Worm (Caenorhabditis elegans) whole organism, young adult: ENCODE results near the gene gpb-1.
A peak's percentile ranks its signal among the peaks of the same experiment; 100 is the strongest.

ENCODE experiments used
- ama-1 ChIP-seq, 3 experiments: fragments of 150-350 bp in 1 of 3; sonication (generic microtip) in 2 of 3; optimal IDR thresholded peaks; 2 replicates each; lab custom pipeline; 2014 to 2018; ENCODE audit warnings: missing biosample characterization in 2 of 3, missing genetic modification characterization in 2 of 3, missing genetic modification reagents in 2 of 3
- cebp-1 ChIP-seq, 2 experiments: fragments of 200-800 bp in 1 of 2; sonication (Bioruptor generic) in 1 of 2; sonication (generic microtip) in 1 of 2; IDR thresholded peaks in 1 of 2; optimal IDR thresholded peaks in 1 of 2; 2 replicates each; pipeline versions ENCODE4 v1.3.6 to Lab custom; 2017 to 2022; ENCODE audit warnings: missing compliant biosample characterization in 2 of 2, missing genetic modification characterization in 2 of 2, mild to moderate bottlenecking in 1 of 2, missing genetic modification reagents in 1 of 2, moderate library complexity in 1 of 2
- dox-1 ChIP-seq: fragments of 200-800 bp; sonication (Bioruptor generic); IDR thresholded peaks from 2 replicates; pipeline ENCODE4 v1.3.6; 2022; ENCODE audit warnings: missing genetic modification reagents, missing genetic modification characterization, missing compliant biosample characterization
- efl-1 ChIP-seq: fragments of 150-350 bp; optimal IDR thresholded peaks from 2 replicates; lab custom pipeline; 2014; ENCODE audit warnings: missing biosample characterization, missing genetic modification reagents, missing genetic modification characterization
- madf-8 ChIP-seq: fragments of 200-800 bp; sonication (Bioruptor generic); conservative IDR thresholded peaks from 2 replicates; pipeline ENCODE4 v1.3.6; 2022; ENCODE audit warnings: missing genetic modification reagents, missing genetic modification characterization, missing compliant biosample characterization
- mcd-1 ChIP-seq: fragments of 200-800 bp; sonication (Bioruptor generic); IDR thresholded peaks from 2 replicates; pipeline ENCODE4 v1.3.6; 2022; ENCODE audit warnings: missing genetic modification reagents, missing genetic modification characterization, missing compliant biosample characterization
- ztf-18 ChIP-seq: sonication (generic microtip); optimal IDR thresholded peaks from 2 replicates; lab custom pipeline; 2016; ENCODE audit warnings: missing genotype, mild to moderate bottlenecking, missing genetic modification characterization, missing compliant biosample characterization

The gpb-1 gene

ce11 chrII:11695161-11695944 lies 53.1 kb downstream of the gpb-1 start, which contains the start of gene tars-1 (continued):
- TF ChIP-seq mcd-1 (GFP tag; lab: Robert Waterston, UW) (peak; percentile 77), madf-8 (GFP tag; lab: Robert Waterston, UW) (peak; percentile 81)

DNA sequence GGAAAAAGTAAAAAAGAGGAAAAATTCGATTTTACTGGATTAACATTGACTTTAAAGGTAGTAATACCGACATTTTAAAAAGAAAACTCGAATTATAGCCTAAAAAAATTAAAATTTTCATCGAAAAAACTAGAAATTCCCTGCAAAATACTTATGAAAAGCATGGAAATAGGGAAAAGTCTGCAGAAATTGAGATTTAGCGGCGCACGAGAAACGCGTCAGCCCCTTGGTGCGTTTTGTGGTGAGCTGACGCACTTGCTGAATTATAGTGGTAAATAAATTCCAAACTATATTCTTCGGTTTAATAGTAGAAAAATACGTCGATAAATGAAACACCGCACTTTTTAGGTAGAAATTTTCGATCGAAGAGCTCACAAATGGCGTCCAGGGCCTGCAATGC lies 54.0 kb downstream of the gpb-1 start:
- TF ChIP-seq dox-1 (GFP tag; lab: Robert Waterston, UW) (peak; percentile 35; the same call in 1 of the 2 replicates), efl-1 (GFP tag; lab: Kevin White, UChicago) (peak; percentile 15), cebp-1 (GFP tag; IDR thresholded peaks at IDR 0.05; lab: Robert Waterston, UW) (no peak), cebp-1 (tag; optimal IDR thresholded peaks at IDR 0.05; lab: Kevin White, UChicago) (peak; percentile 32), ama-1 (optimal IDR thresholded peaks at IDR 0.05; lab: Kevin White, UChicago) (no peak), ama-1 (GFP tag; optimal IDR thresholded peaks at IDR 0.05; lab: Kevin White, UChicago) (no peak), ztf-18 (tag; lab: Kevin White, UChicago) (peak; percentile 90)
